Fruit fly (Drosophila melanogaster) whole organism, embryonic: ENCODE results near the gene Gr64d.

ENCODE experiments used
- CG10959 ChIP-seq: fragments of 200-800 bp; sonication (Bioruptor generic); IDR thresholded peaks from 2 replicates; pipeline ENCODE4 v1.3.6; 2022; ENCODE audit warnings: missing biosample characterization, missing genetic modification characterization
- CG11085 ChIP-seq: fragments of 200-800 bp; sonication (Bioruptor generic); IDR thresholded peaks from 2 replicates; pipeline ENCODE4 v1.3.6; 2022; ENCODE audit warnings: missing biosample characterization, missing genetic modification characterization
- CG11504 ChIP-seq: fragments of 200-800 bp; sonication (Bioruptor generic); optimal IDR thresholded peaks from 3 replicates; lab custom pipeline; 2019; ENCODE audit warnings: missing biosample characterization, mild to moderate bottlenecking, missing genetic modification characterization, moderate library complexity
- CG12942 ChIP-seq: fragments of 200-800 bp; sonication (Bioruptor generic); optimal IDR thresholded peaks from 3 replicates; lab custom pipeline; 2016; ENCODE audit warnings: missing biosample characterization, missing genetic modification characterization
- CG14014 ChIP-seq: fragments of 200-800 bp; sonication (Bioruptor generic); IDR thresholded peaks from 2 replicates; pipeline ENCODE4 v1.3.6; 2022; ENCODE audit warnings: missing biosample characterization, missing genetic modification characterization
- CG15514 ChIP-seq: fragments of 200-800 bp; sonication (Bioruptor generic); optimal IDR thresholded peaks from 3 replicates; lab custom pipeline; 2017; ENCODE audit warnings: missing biosample characterization, missing genetic modification characterization, mild to moderate bottlenecking, moderate library complexity, missing genetic modification reagents
- CG17912 ChIP-seq: fragments of 200-800 bp; sonication (Bioruptor generic); optimal IDR thresholded peaks from 2 replicates; lab custom pipeline; 2018; ENCODE audit warnings: missing biosample characterization, mild to moderate bottlenecking, missing genetic modification characterization
- CG2875 ChIP-seq: fragments of 200-800 bp; sonication (Bioruptor generic); optimal IDR thresholded peaks from 2 replicates; lab custom pipeline; 2017; ENCODE audit warnings: missing biosample characterization, mild to moderate bottlenecking, missing genetic modification characterization, missing genetic modification reagents
- CG5180 ChIP-seq: fragments of 200-800 bp; sonication (Bioruptor generic); optimal IDR thresholded peaks from 3 replicates; lab custom pipeline; 2017; ENCODE audit warnings: missing biosample characterization, missing genetic modification characterization, mild to moderate bottlenecking, moderate library complexity, missing genetic modification reagents
- CG6272 ChIP-seq: fragments of 200-800 bp; sonication (Bioruptor generic); IDR thresholded peaks from 2 replicates; pipeline ENCODE4 v1.3.6; 2022; ENCODE audit warnings: missing biosample characterization, missing genetic modification characterization
- CG6765 ChIP-seq: fragments of 200-800 bp; sonication (Bioruptor generic); optimal IDR thresholded peaks from 3 replicates; lab custom pipeline; 2017; ENCODE audit warnings: missing biosample characterization, mild to moderate bottlenecking, missing genetic modification characterization
- CG6813 ChIP-seq: fragments of 200-800 bp; sonication (Bioruptor generic); optimal IDR thresholded peaks from 2 replicates; lab custom pipeline; 2017; ENCODE audit warnings: missing biosample characterization, missing genetic modification characterization, mild to moderate bottlenecking, moderate library complexity, missing genetic modification reagents
- CG9437 ChIP-seq: fragments of 200-800 bp; sonication (Bioruptor generic); optimal IDR thresholded peaks from 2 replicates; lab custom pipeline; 2018; ENCODE audit warnings: missing biosample characterization, mild to moderate bottlenecking, missing genetic modification characterization
- CG9876 ChIP-seq: fragments of 200-800 bp; sonication (Bioruptor generic); optimal IDR thresholded peaks from 2 replicates; lab custom pipeline; 2016; ENCODE audit warnings: missing biosample characterization, missing genetic modification characterization
- CoRest ChIP-seq: fragments of 200-800 bp; sonication (Bioruptor generic); optimal IDR thresholded peaks from 3 replicates; lab custom pipeline; 2018; ENCODE audit warnings: missing biosample characterization, mild to moderate bottlenecking, missing genetic modification characterization, moderate library complexity
- CrebB ChIP-seq: fragments of 200-800 bp; sonication (Bioruptor generic); optimal IDR thresholded peaks from 3 replicates; lab custom pipeline; 2018; ENCODE audit warnings: missing biosample characterization, mild to moderate bottlenecking, missing genetic modification characterization
- Dek ChIP-seq: fragments of 200-800 bp; sonication (Bioruptor generic); optimal IDR thresholded peaks from 3 replicates; lab custom pipeline; 2019; ENCODE audit warnings: missing biosample characterization, mild to moderate bottlenecking, missing genetic modification characterization, moderate library complexity
- Dfd ChIP-seq, 2 experiments: fragments of >200 bp; optimal IDR thresholded peaks; 2 replicates each; lab custom pipeline; 2017; ENCODE audit warnings: missing biosample characterization in 2 of 2, missing genetic modification characterization in 2 of 2
- Dp ChIP-seq: fragments of 200-800 bp; sonication (Bioruptor generic); optimal IDR thresholded peaks from 2 replicates; lab custom pipeline; 2018; ENCODE audit warnings: missing biosample characterization, mild to moderate bottlenecking, missing genetic modification characterization, moderate library complexity
- Elba2 ChIP-seq: fragments of 200-800 bp; sonication (Bioruptor generic); optimal IDR thresholded peaks from 3 replicates; lab custom pipeline; 2016; ENCODE audit warnings: missing biosample characterization, missing genetic modification characterization
- HLH54F ChIP-seq: fragments of 200-800 bp; sonication (Bioruptor generic); optimal IDR thresholded peaks from 3 replicates; lab custom pipeline; 2016; ENCODE audit warnings: missing biosample characterization, missing genetic modification characterization
- Hand ChIP-seq: fragments of 200-800 bp; sonication (Bioruptor generic); optimal IDR thresholded peaks from 2 replicates; lab custom pipeline; 2017; ENCODE audit warnings: mild to moderate bottlenecking, missing biosample characterization, missing genetic modification reagents, missing genetic modification characterization
- Kr ChIP-seq: fragments of 200-800 bp; sonication (Bioruptor generic); optimal IDR thresholded peaks from 2 replicates; lab custom pipeline; 2017; ENCODE audit warnings: missing biosample characterization, mild to moderate bottlenecking, missing genetic modification characterization
- Mad ChIP-seq: fragments of 200-800 bp; sonication (Bioruptor generic); optimal IDR thresholded peaks from 2 replicates; lab custom pipeline; 2016; ENCODE audit warnings: missing biosample characterization, missing genetic modification characterization
- Oli ChIP-seq: fragments of 200-800 bp; sonication (Bioruptor generic); optimal IDR thresholded peaks from 2 replicates; lab custom pipeline; 2018; ENCODE audit warnings: missing biosample characterization, mild to moderate bottlenecking, missing genetic modification characterization, moderate library complexity
- Pdp1 ChIP-seq, 2 experiments: fragments of 200-800 bp; sonication (Bioruptor generic); optimal IDR thresholded peaks; 3 replicates each; lab custom pipeline; 2016; ENCODE audit warnings: missing biosample characterization in 2 of 2, missing genetic modification characterization in 2 of 2, mild to moderate bottlenecking in 1 of 2, moderate library complexity in 1 of 2
- Taf1 ChIP-seq: fragments of 200-800 bp; sonication (Bioruptor generic); IDR thresholded peaks from 2 replicates; pipeline ENCODE4 v1.3.6; 2022; ENCODE audit warnings: missing biosample characterization, missing genetic modification characterization
- Vsx1 ChIP-seq: fragments of 200-800 bp; sonication (Bioruptor generic); optimal IDR thresholded peaks from 2 replicates; lab custom pipeline; 2017; ENCODE audit warnings: missing biosample characterization, mild to moderate bottlenecking, missing genetic modification characterization, missing genetic modification reagents
- al ChIP-seq: fragments of 200-800 bp; sonication (Bioruptor generic); IDR thresholded peaks from 2 replicates; pipeline ENCODE4 v1.3.6; 2022; ENCODE audit warnings: missing biosample characterization, missing genetic modification characterization
- aop ChIP-seq: fragments of 200-800 bp; sonication (Bioruptor generic); IDR thresholded peaks from 2 replicates; pipeline ENCODE4 v1.3.6; 2022; ENCODE audit warnings: missing biosample characterization, missing genetic modification characterization
- ash1 ChIP-seq: fragments of 200-800 bp; sonication (Bioruptor generic); optimal IDR thresholded peaks from 2 replicates; lab custom pipeline; 2018; ENCODE audit warnings: missing biosample characterization, mild to moderate bottlenecking, missing genetic modification characterization
- chn ChIP-seq: fragments of 200-800 bp; sonication (Bioruptor generic); optimal IDR thresholded peaks from 2 replicates; lab custom pipeline; 2016; ENCODE audit warnings: missing biosample characterization, missing genetic modification characterization
- dati ChIP-seq: fragments of 200-800 bp; sonication (Bioruptor generic); IDR thresholded peaks from 2 replicates; pipeline ENCODE4 v1.3.6; 2022; ENCODE audit warnings: missing biosample characterization, missing genetic modification characterization
- dimm ChIP-seq: fragments of 200-800 bp; sonication (Bioruptor generic); IDR thresholded peaks from 2 replicates; pipeline ENCODE4 v1.3.6; 2022; ENCODE audit warnings: missing biosample characterization, missing genetic modification characterization
- en ChIP-seq: fragments of 200-800 bp; sonication (Bioruptor generic); optimal IDR thresholded peaks from 2 replicates; lab custom pipeline; 2016; ENCODE audit warnings: missing biosample characterization, missing genetic modification characterization
- fd96Cb ChIP-seq: fragments of 200-800 bp; sonication (Bioruptor generic); optimal IDR thresholded peaks from 2 replicates; lab custom pipeline; 2018; ENCODE audit warnings: missing biosample characterization, mild to moderate bottlenecking, missing genetic modification characterization, moderate library complexity
- gce ChIP-seq: fragments of 200-800 bp; sonication (Bioruptor generic); IDR thresholded peaks from 3 replicates; pipeline ENCODE4 v1.3.6; 2022; ENCODE audit warnings: missing biosample characterization, missing genetic modification characterization
- gcm2 ChIP-seq: fragments of 200-800 bp; sonication (Bioruptor generic); optimal IDR thresholded peaks from 2 replicates; lab custom pipeline; 2016; ENCODE audit warnings: missing biosample characterization, missing genetic modification characterization
- klu ChIP-seq: fragments of 200-800 bp; sonication (Bioruptor generic); IDR thresholded peaks from 2 replicates; pipeline ENCODE4 v1.3.6; 2022; ENCODE audit warnings: missing biosample characterization, missing genetic modification characterization
- lbe ChIP-seq: fragments of 200-800 bp; sonication (Bioruptor generic); optimal IDR thresholded peaks from 2 replicates; lab custom pipeline; 2016; ENCODE audit warnings: missing biosample characterization, mild to moderate bottlenecking, missing genetic modification characterization
- lmd ChIP-seq: fragments of 200-800 bp; sonication (Bioruptor generic); IDR thresholded peaks from 2 replicates; pipeline ENCODE4 v1.3.6; 2022; ENCODE audit warnings: missing biosample characterization, missing genetic modification characterization
- nerfin-1 ChIP-seq: fragments of 200-800 bp; sonication (Bioruptor generic); optimal IDR thresholded peaks from 3 replicates; lab custom pipeline; 2019; ENCODE audit warnings: missing biosample characterization, mild to moderate bottlenecking, missing genetic modification characterization, moderate library complexity
- phol ChIP-seq: fragments of 200-800 bp; sonication (Bioruptor generic); optimal IDR thresholded peaks from 3 replicates; lab custom pipeline; 2018; ENCODE audit warnings: missing biosample characterization, mild to moderate bottlenecking, missing genetic modification characterization, moderate library complexity
- pzg ChIP-seq: fragments of 200-800 bp; sonication (Bioruptor generic); optimal IDR thresholded peaks from 3 replicates; lab custom pipeline; 2018; ENCODE audit warnings: missing biosample characterization, mild to moderate bottlenecking, missing genetic modification characterization, moderate library complexity
- row ChIP-seq: fragments of 200-800 bp; sonication (Bioruptor generic); IDR thresholded peaks from 3 replicates; pipeline ENCODE4 v1.3.6; 2022; ENCODE audit warnings: missing biosample characterization, missing genetic modification characterization
- slbo ChIP-seq: fragments of 200-800 bp; sonication (Bioruptor generic); IDR thresholded peaks from 2 replicates; pipeline ENCODE4 v1.3.6; 2022; ENCODE audit warnings: missing biosample characterization, missing genetic modification characterization
- slp2 ChIP-seq: fragments of 200-800 bp; sonication (Bioruptor generic); optimal IDR thresholded peaks from 2 replicates; lab custom pipeline; 2016; ENCODE audit warnings: missing biosample characterization, missing genetic modification characterization
- stwl ChIP-seq: fragments of 200-800 bp; sonication (Bioruptor generic); optimal IDR thresholded peaks from 3 replicates; lab custom pipeline; 2018; ENCODE audit warnings: missing biosample characterization, mild to moderate bottlenecking, missing genetic modification characterization, moderate library complexity
- tgo ChIP-seq: fragments of 200-800 bp; sonication (Bioruptor generic); IDR thresholded peaks from 3 replicates; pipeline ENCODE4 v1.3.6; 2022; ENCODE audit warnings: missing biosample characterization, missing genetic modification characterization
- vnd ChIP-seq: fragments of 200-800 bp; sonication (Bioruptor generic); IDR thresholded peaks from 3 replicates; pipeline ENCODE4 v1.3.6; 2022; ENCODE audit warnings: missing biosample characterization, missing genetic modification characterization; ENCODE audit not compliant: partially characterized antibody
- wdn ChIP-seq: fragments of 200-800 bp; sonication (Bioruptor generic); IDR thresholded peaks from 2 replicates; pipeline ENCODE4 v1.3.6; 2022; ENCODE audit warnings: missing biosample characterization, missing genetic modification characterization

Gene Gr64d

dm6 chr3L:4021260-4021831 lies 10.5 kb upstream of the Gr64d start, which contains the start of gene Mul1 (continued):
- TF ChIP-seq CG11504 (tag; lab: Kevin White, UChicago) (no peak), Mad (no peak), HLH54F (GFP tag; lab: Kevin White, UChicago) (no peak), CG17912 (GFP tag; lab: Kevin White, UChicago) (no peak), Dp (GFP tag; lab: Kevin White, UChicago) (peak; percentile 91), vnd (GFP tag; lab: Robert Waterston, UW) (no peak), Dfd (GFP tag; optimal IDR thresholded peaks at IDR 0.05; lab: Kevin White, UChicago) (no peak), gce (GFP tag; lab: Robert Waterston, UW) (no peak), slp2 (GFP tag; lab: Kevin White, UChicago) (no peak), tgo (GFP tag; lab: Robert Waterston, UW) (no peak), Vsx1 (no peak), CG2875 (GFP tag; lab: Kevin White, UChicago) (no peak), aop (GFP tag; lab: Robert Waterston, UW) (no peak), CrebB (tag; lab: Kevin White, UChicago) (no peak), lmd (GFP tag; lab: Robert Waterston, UW) (no peak), en (GFP tag; lab: Kevin White, UChicago) (no peak), slbo (GFP tag; lab: Robert Waterston, UW) (no peak), pzg (GFP tag; lab: Kevin White, UChicago) (peak; percentile 92), nerfin-1 (peak; percentile 51), ash1 (GFP tag; lab: Kevin White, UChicago) (no peak), CG6813 (GFP tag; lab: Kevin White, UChicago) (no peak), CG9437 (GFP tag; lab: Kevin White, UChicago) (peak; percentile 88), CG6272 (GFP tag; lab: Robert Waterston, UW) (no peak), CG9876 (no peak), CG10959 (GFP tag; lab: Robert Waterston, UW) (no peak), CG15514 (peak; percentile 99), CG6765 (GFP tag; lab: Kevin White, UChicago) (no peak), lbe (GFP tag; lab: Kevin White, UChicago) (no peak), CG11085 (GFP tag; lab: Robert Waterston, UW) (no peak), stwl (tag; lab: Kevin White, UChicago) (peak; percentile 86), Oli (tag; lab: Kevin White, UChicago) (no peak), dimm (GFP tag; lab: Robert Waterston, UW) (no peak), CG12942 (GFP tag; lab: Kevin White, UChicago) (no peak), Dek (tag; lab: Kevin White, UChicago) (no peak), row (GFP tag; lab: Robert Waterston, UW) (peak; percentile 27; the same call in 1 of the 3 replicates), wdn (GFP tag; lab: Robert Waterston, UW) (no peak), Hand (no peak), klu (GFP tag; lab: Robert Waterston, UW) (no peak), CoRest (tag; lab: Kevin White, UChicago) (peak; percentile 11), Kr (no peak), gcm2 (GFP tag; lab: Kevin White, UChicago) (no peak), chn (GFP tag; lab: Kevin White, UChicago) (no peak), phol (tag; lab: Kevin White, UChicago) (no peak), dati (no peak), Taf1 (no peak), fd96Cb (tag; lab: Kevin White, UChicago) (no peak), al (GFP tag; lab: Robert Waterston, UW) (no peak), CG14014 (GFP tag; lab: Robert Waterston, UW) (no peak), Elba2 (GFP tag; lab: Kevin White, UChicago) (no peak), CG5180 (GFP tag; lab: Kevin White, UChicago) (no peak), Pdp1 (GFP tag; optimal IDR thresholded peaks at IDR 0.05; lab: Kevin White, UChicago) (peak in 1 of 2 experiments; percentile 77)
